Fruit fly (Drosophila melanogaster): ENCODE data around the gene Klp98A.
A peak's percentile ranks its signal among the peaks of the same experiment; 100 is the strongest.

Gene Klp98A

dm6 chr3R:27607218-27607929 is 48.4 kb upstream of the Klp98A start, which contains the start of the genes dsd and Tusp (continued):
- TF ChIP-seq CG3163 (GFP tag; optimal IDR thresholded peaks at IDR 0.05): peak; percentile 31
- peak; percentile 70 for TF ChIP-seq CG15514 (GFP tag; optimal IDR thresholded peaks at IDR 0.05)
- TF ChIP-seq CG4707 (GFP tag; optimal IDR thresholded peaks at IDR 0.05): peak; percentile 6
- no peak for TF ChIP-seq Hr78 (GFP tag; optimal IDR thresholded peaks at IDR 0.05)
- peak; percentile 46 for TF ChIP-seq CG6813 (GFP tag; optimal IDR thresholded peaks at IDR 0.05)
- TF ChIP-seq CG3847 (GFP tag; IDR thresholded peaks at IDR 0.05): peak; percentile 89
- TF ChIP-seq NFAT (GFP tag; IDR thresholded peaks at IDR 0.05): peak; percentile 86
- peak; percentile 8 for TF ChIP-seq exex (tag; optimal IDR thresholded peaks at IDR 0.05)
- TF ChIP-seq CG30431 (GFP tag; optimal IDR thresholded peaks at IDR 0.05): peak; percentile 64
- TF ChIP-seq row (GFP tag; IDR thresholded peaks at IDR 0.05): peak; percentile 91
- TF ChIP-seq CG2199 (GFP tag; IDR thresholded peaks at IDR 0.05): peak; percentile 21; the same call in 1 of the 3 replicates
- peak; percentile 54 for TF ChIP-seq CrebB (tag; optimal IDR thresholded peaks at IDR 0.05)
- peak; percentile 54 to 77 for TF ChIP-seq Hr51 (GFP tag; optimal IDR thresholded peaks at IDR 0.05)
- no peak for TF ChIP-seq sc (optimal IDR thresholded peaks at IDR 0.05)
- peak; percentile 25 for TF ChIP-seq sc (GFP tag; optimal IDR thresholded peaks at IDR 0.05)
- peak; percentile 76 for TF ChIP-seq CG7786 (GFP tag; optimal IDR thresholded peaks at IDR 0.05)
- TF ChIP-seq Meics (GFP tag; optimal IDR thresholded peaks at IDR 0.05): peak; percentile 66
- TF ChIP-seq CG11398 (GFP tag; optimal IDR thresholded peaks at IDR 0.05): peak; percentile 24
- peak; percentile 72 for TF ChIP-seq Dip3 (GFP tag; optimal IDR thresholded peaks at IDR 0.05)
- peak; percentile 75 for TF ChIP-seq BEAF-32 (GFP tag; optimal IDR thresholded peaks at IDR 0.05)
- no peak for TF ChIP-seq grn (GFP tag; optimal IDR thresholded peaks at IDR 0.05)
- TF ChIP-seq sens (GFP tag): peak; percentile 91
- peak; percentile 76 for TF ChIP-seq dysf (GFP tag; IDR thresholded peaks at IDR 0.05)
- peak; percentile 75 for TF ChIP-seq shn (GFP tag; optimal IDR thresholded peaks at IDR 0.05)
- peak; percentile 13 for TF ChIP-seq CG13894 (tag; optimal IDR thresholded peaks at IDR 0.05)
- TF ChIP-seq grau (tag; optimal IDR thresholded peaks at IDR 0.05): peak; percentile 72
- TF ChIP-seq pan (optimal IDR thresholded peaks at IDR 0.05): no peak
- TF ChIP-seq pan (GFP tag; optimal IDR thresholded peaks at IDR 0.05 in 1 of 2, IDR thresholded peaks at IDR 0.05 in 1 of 2): peak in 1 of 2 experiments; percentile 72
- no peak for TF ChIP-seq fd102C (GFP tag; optimal IDR thresholded peaks at IDR 0.05)
- peak; percentile 79 for TF ChIP-seq CG10543 (GFP tag; optimal IDR thresholded peaks at IDR 0.05)
- no peak for TF ChIP-seq Lpt (GFP tag; optimal IDR thresholded peaks at IDR 0.05)
- peak; percentile 86 for TF ChIP-seq CG30403 (GFP tag; optimal IDR thresholded peaks at IDR 0.05)
- peak; percentile 8 for TF ChIP-seq p53 (GFP tag; optimal IDR thresholded peaks at IDR 0.05)
- TF ChIP-seq CG7745 (tag; optimal IDR thresholded peaks at IDR 0.05): no peak
- TF ChIP-seq mirr (GFP tag; optimal IDR thresholded peaks at IDR 0.05): peak; percentile 30
- TF ChIP-seq Sox102F (GFP tag; optimal IDR thresholded peaks at IDR 0.05): peak; percentile 62
- TF ChIP-seq C15 (GFP tag; IDR thresholded peaks at IDR 0.05): no peak
- TF ChIP-seq schlank (tag; optimal IDR thresholded peaks at IDR 0.05): peak; percentile 43
- TF ChIP-seq slou (GFP tag; optimal IDR thresholded peaks at IDR 0.05): peak; percentile 60
- TF ChIP-seq dati (GFP tag; IDR thresholded peaks at IDR 0.05): no peak
- TF ChIP-seq CG6683 (GFP tag; optimal IDR thresholded peaks at IDR 0.05): peak; percentile 6
- TF ChIP-seq CG17359 (tag; optimal IDR thresholded peaks at IDR 0.05): peak; percentile 65
- TF ChIP-seq Dp (GFP tag; optimal IDR thresholded peaks at IDR 0.05): peak; percentile 25
- TF ChIP-seq CTCF (GFP tag; optimal IDR thresholded peaks at IDR 0.05): no peak
- TF ChIP-seq CG16779 (GFP tag; IDR thresholded peaks at IDR 0.05): 0 out of 2 replicates have a peak, but pooled peaks have one; percentile 45
- peak; percentile 63 for TF ChIP-seq Bdp1 (GFP tag; optimal IDR thresholded peaks at IDR 0.05)
- 0 out of 2 replicates have a peak, but pooled peaks have one; percentile 58 for TF ChIP-seq CG42726 (GFP tag; IDR thresholded peaks at IDR 0.05; ENCODE audit: partially characterized antibody)
- peak; percentile 87 for TF ChIP-seq Hr3 (GFP tag; optimal IDR thresholded peaks at IDR 0.05)
- no peak for TF ChIP-seq D (optimal IDR thresholded peaks at IDR 0.05)
- TF ChIP-seq D (GFP tag; optimal IDR thresholded peaks at IDR 0.05): peak; percentile 62
